Fruit fly (Drosophila melanogaster) whole organism, embryonic: ENCODE results near the gene Gem3.

Experiments used
- Adf1 ChIP-seq: fragments of 200-800 bp; sonication (Bioruptor generic); IDR thresholded peaks from 2 replicates; pipeline ENCODE4 v1.3.6; 2022; ENCODE audit warnings: missing biosample characterization, missing genetic modification characterization
- Atf3 ChIP-seq: fragments of 200-800 bp; sonication (Bioruptor generic); optimal IDR thresholded peaks from 3 replicates; lab custom pipeline; 2016; ENCODE audit warnings: missing biosample characterization, missing genetic modification characterization
- B-H1 ChIP-seq: fragments of 200-800 bp; sonication (Bioruptor generic); IDR thresholded peaks from 3 replicates; pipeline ENCODE4 v1.3.6; 2022; ENCODE audit warnings: missing biosample characterization, missing genetic modification characterization
- CG10274 ChIP-seq: fragments of 200-800 bp; sonication (Bioruptor generic); optimal IDR thresholded peaks from 3 replicates; lab custom pipeline; 2017; ENCODE audit warnings: missing biosample characterization, mild to moderate bottlenecking, missing genetic modification characterization
- CG11093 ChIP-seq: fragments of 200-800 bp; sonication (Bioruptor generic); IDR thresholded peaks from 3 replicates; pipeline ENCODE4 v1.3.6; 2022; ENCODE audit warnings: missing biosample characterization, missing genetic modification characterization
- CG12071 ChIP-seq: fragments of 200-800 bp; sonication (Bioruptor generic); optimal IDR thresholded peaks from 3 replicates; lab custom pipeline; 2018; ENCODE audit warnings: missing biosample characterization, mild to moderate bottlenecking, missing genetic modification characterization
- CG12104 ChIP-seq: fragments of 200-800 bp; sonication (Bioruptor generic); optimal IDR thresholded peaks from 3 replicates; lab custom pipeline; 2016; ENCODE audit warnings: missing biosample characterization, missing genetic modification characterization
- CG12236 ChIP-seq: fragments of 200-800 bp; sonication (Bioruptor generic); optimal IDR thresholded peaks from 2 replicates; lab custom pipeline; 2016; ENCODE audit warnings: missing biosample characterization, missing genetic modification characterization
- CG15601 ChIP-seq: fragments of 200-800 bp; sonication (Bioruptor generic); optimal IDR thresholded peaks from 3 replicates; lab custom pipeline; 2019; ENCODE audit warnings: missing biosample characterization, mild to moderate bottlenecking, missing genetic modification characterization, moderate library complexity
- CG17186 ChIP-seq: fragments of 200-800 bp; sonication (Bioruptor generic); optimal IDR thresholded peaks from 3 replicates; lab custom pipeline; 2017; ENCODE audit warnings: missing biosample characterization, missing genetic modification reagents, missing genetic modification characterization
- CG3281 ChIP-seq: fragments of 200-800 bp; sonication (Bioruptor generic); optimal IDR thresholded peaks from 3 replicates; lab custom pipeline; 2017; ENCODE audit warnings: missing biosample characterization, mild to moderate bottlenecking, missing genetic modification characterization
- CG6689 ChIP-seq: fragments of 200-800 bp; sonication (Bioruptor generic); IDR thresholded peaks from 2 replicates; pipeline ENCODE4 v1.3.6; 2022; ENCODE audit warnings: missing biosample characterization, missing genetic modification characterization
- CG7745 ChIP-seq: fragments of 200-800 bp; sonication (Bioruptor generic); optimal IDR thresholded peaks from 2 replicates; lab custom pipeline; 2018; ENCODE audit warnings: missing biosample characterization, mild to moderate bottlenecking, missing genetic modification characterization, moderate library complexity
- CG7786 ChIP-seq: fragments of 200-800 bp; sonication (Bioruptor generic); optimal IDR thresholded peaks from 2 replicates; lab custom pipeline; 2016; ENCODE audit warnings: missing biosample characterization, missing genetic modification characterization
- CG8765 ChIP-seq: fragments of 200-800 bp; sonication (Bioruptor generic); IDR thresholded peaks from 2 replicates; pipeline ENCODE4 v1.3.6; 2022; ENCODE audit warnings: missing biosample characterization, missing genetic modification characterization
- CG9727 ChIP-seq: fragments of 200-800 bp; sonication (Bioruptor generic); optimal IDR thresholded peaks from 3 replicates; lab custom pipeline; 2017; ENCODE audit warnings: missing biosample characterization, mild to moderate bottlenecking, missing genetic modification characterization
- D19B ChIP-seq: fragments of 200-800 bp; sonication (Bioruptor generic); optimal IDR thresholded peaks from 2 replicates; lab custom pipeline; 2017; ENCODE audit warnings: missing biosample characterization, mild to moderate bottlenecking, missing genetic modification characterization
- Dbx ChIP-seq: fragments of 200-800 bp; sonication (Bioruptor generic); IDR thresholded peaks from 3 replicates; pipeline ENCODE4 v1.3.6; 2022; ENCODE audit warnings: missing biosample characterization, missing genetic modification characterization
- Deaf1 ChIP-seq: fragments of 200-800 bp; optimal IDR thresholded peaks from 3 replicates; lab custom pipeline; 2019; ENCODE audit warnings: missing biosample characterization, mild to moderate bottlenecking, missing genetic modification characterization, moderate library complexity
- Fer1 ChIP-seq: fragments of 200-800 bp; sonication (Bioruptor generic); optimal IDR thresholded peaks from 2 replicates; lab custom pipeline; 2017; ENCODE audit warnings: missing biosample characterization, mild to moderate bottlenecking, missing genetic modification characterization
- Hr39 ChIP-seq: fragments of >200 bp; optimal IDR thresholded peaks from 2 replicates; lab custom pipeline; 2017
- Myb ChIP-seq: fragments of 200-800 bp; sonication (Bioruptor generic); optimal IDR thresholded peaks from 2 replicates; lab custom pipeline; 2016; ENCODE audit warnings: missing biosample characterization, missing genetic modification characterization
- NC2β ChIP-seq: fragments of 200-800 bp; sonication (Bioruptor generic); optimal IDR thresholded peaks from 2 replicates; lab custom pipeline; 2016; ENCODE audit warnings: missing biosample characterization, missing genetic modification characterization
- Scr ChIP-seq: fragments of 200-800 bp; sonication (Bioruptor generic); IDR thresholded peaks from 2 replicates; pipeline ENCODE4 v1.3.6; 2022; ENCODE audit warnings: missing biosample characterization, missing genetic modification characterization; ENCODE audit not compliant: partially characterized antibody
- Sin3A ChIP-seq: fragments of >200 bp; optimal IDR thresholded peaks from 2 replicates; lab custom pipeline; 2018
- Xrp1 ChIP-seq: fragments of 200-800 bp; sonication (Bioruptor generic); IDR thresholded peaks from 2 replicates; pipeline ENCODE4 v1.3.6; 2022; ENCODE audit warnings: missing biosample characterization, missing genetic modification characterization
- al ChIP-seq: fragments of 200-800 bp; sonication (Bioruptor generic); IDR thresholded peaks from 2 replicates; pipeline ENCODE4 v1.3.6; 2022; ENCODE audit warnings: missing biosample characterization, missing genetic modification characterization
- ap ChIP-seq: fragments of 200-800 bp; sonication (Bioruptor generic); IDR thresholded peaks from 2 replicates; pipeline ENCODE4 v1.3.6; 2022; ENCODE audit warnings: missing biosample characterization, missing genetic modification characterization
- cato ChIP-seq: fragments of 200-800 bp; sonication (Bioruptor generic); optimal IDR thresholded peaks from 2 replicates; lab custom pipeline; 2016; ENCODE audit warnings: missing biosample characterization, missing genetic modification characterization, borderline replicate concordance
- croc ChIP-seq: fragments of 200-800 bp; sonication (Bioruptor generic); conservative IDR thresholded peaks from 3 replicates; pipeline ENCODE4 v1.3.6; 2022; ENCODE audit warnings: missing biosample characterization, missing genetic modification characterization
- dati ChIP-seq: fragments of 200-800 bp; sonication (Bioruptor generic); IDR thresholded peaks from 2 replicates; pipeline ENCODE4 v1.3.6; 2022; ENCODE audit warnings: missing biosample characterization, missing genetic modification characterization
- disco-r ChIP-seq: fragments of 200-800 bp; sonication (Bioruptor generic); optimal IDR thresholded peaks from 2 replicates; lab custom pipeline; 2016; ENCODE audit warnings: missing biosample characterization, missing genetic modification characterization
- dmrt11E ChIP-seq: fragments of 200-800 bp; sonication (Bioruptor generic); optimal IDR thresholded peaks from 3 replicates; lab custom pipeline; 2018; ENCODE audit warnings: missing biosample characterization, mild to moderate bottlenecking, missing genetic modification characterization, moderate library complexity
- ewg ChIP-seq: fragments of 200-800 bp; sonication (Bioruptor generic); optimal IDR thresholded peaks from 3 replicates; lab custom pipeline; 2017; ENCODE audit warnings: mild to moderate bottlenecking, missing biosample characterization, missing genetic modification reagents, missing genetic modification characterization
- fru ChIP-seq: fragments of >200 bp; optimal IDR thresholded peaks from 2 replicates; lab custom pipeline; 2017
- gcm ChIP-seq: fragments of 200-800 bp; sonication (Bioruptor generic); optimal IDR thresholded peaks from 2 replicates; lab custom pipeline; 2019; ENCODE audit warnings: missing biosample characterization, mild to moderate bottlenecking, missing genetic modification characterization, moderate library complexity
- grn ChIP-seq: fragments of 200-800 bp; sonication (Bioruptor generic); optimal IDR thresholded peaks from 3 replicates; lab custom pipeline; 2017; ENCODE audit warnings: missing biosample characterization, missing genetic modification characterization
- gsb-n ChIP-seq: fragments of 200-800 bp; sonication (Bioruptor generic); optimal IDR thresholded peaks from 3 replicates; lab custom pipeline; 2018; ENCODE audit warnings: missing biosample characterization, mild to moderate bottlenecking, missing genetic modification characterization
- hkb ChIP-seq, 2 experiments: fragments of 200-800 bp in 1 of 2; fragments of >200 bp in 1 of 2; sonication (Bioruptor generic) in 1 of 2; IDR thresholded peaks in 1 of 2; optimal IDR thresholded peaks in 1 of 2; 2 replicates each; pipeline versions ENCODE4 v1.3.6 to Lab custom; 2017 to 2022; ENCODE audit warnings: missing biosample characterization in 1 of 2, missing genetic modification characterization in 1 of 2
- jing ChIP-seq: fragments of 200-800 bp; sonication (Bioruptor generic); optimal IDR thresholded peaks from 2 replicates; lab custom pipeline; 2018; ENCODE audit warnings: missing biosample characterization, mild to moderate bottlenecking, missing genetic modification characterization
- kay ChIP-seq: fragments of 200-800 bp; sonication (Bioruptor generic); optimal IDR thresholded peaks from 2 replicates; lab custom pipeline; 2016; ENCODE audit warnings: missing biosample characterization, missing genetic modification characterization
- mirr ChIP-seq: fragments of 200-800 bp; sonication (Bioruptor generic); optimal IDR thresholded peaks from 3 replicates; lab custom pipeline; 2018; ENCODE audit warnings: missing biosample characterization, mild to moderate bottlenecking, missing genetic modification characterization
- nerfin-1 ChIP-seq: fragments of 200-800 bp; sonication (Bioruptor generic); optimal IDR thresholded peaks from 3 replicates; lab custom pipeline; 2019; ENCODE audit warnings: missing biosample characterization, mild to moderate bottlenecking, missing genetic modification characterization, moderate library complexity
- pum ChIP-seq: fragments of 200-800 bp; sonication (Bioruptor generic); optimal IDR thresholded peaks from 2 replicates; lab custom pipeline; 2016; ENCODE audit warnings: missing biosample characterization, missing genetic modification characterization
- rib ChIP-seq: fragments of 200-800 bp; sonication (Bioruptor generic); IDR thresholded peaks from 2 replicates; pipeline ENCODE4 v1.3.6; 2022; ENCODE audit warnings: missing biosample characterization, missing genetic modification characterization
- sd ChIP-seq: fragments of 200-800 bp; sonication (Bioruptor generic); optimal IDR thresholded peaks from 3 replicates; lab custom pipeline; 2018; ENCODE audit warnings: missing biosample characterization, mild to moderate bottlenecking, missing genetic modification characterization, moderate library complexity
- so ChIP-seq: fragments of 200-800 bp; sonication (Bioruptor generic); IDR thresholded peaks from 3 replicates; pipeline ENCODE4 v1.3.6; 2022; ENCODE audit warnings: missing biosample characterization, missing genetic modification characterization
- tll ChIP-seq, 2 experiments: fragments of 200-800 bp in 1 of 2; fragments of >200 bp in 1 of 2; sonication (Bioruptor generic) in 1 of 2; optimal IDR thresholded peaks; 2 replicates each; lab custom pipeline; 2017 to 2019; ENCODE audit warnings: missing biosample characterization in 2 of 2, missing genetic modification characterization in 2 of 2, mild to moderate bottlenecking in 1 of 2, moderate library complexity in 1 of 2
- tna ChIP-seq: fragments of 200-800 bp; sonication (Bioruptor generic); IDR thresholded peaks from 2 replicates; pipeline ENCODE4 v1.3.6; 2022; ENCODE audit warnings: missing biosample characterization, missing genetic modification characterization; ENCODE audit not compliant: partially characterized antibody
- unc-4 ChIP-seq: fragments of 200-800 bp; sonication (Bioruptor generic); IDR thresholded peaks from 2 replicates; pipeline ENCODE4 v1.3.6; 2022; ENCODE audit warnings: missing biosample characterization, missing genetic modification characterization; ENCODE audit not compliant: partially characterized antibody
- wek ChIP-seq: fragments of 200-800 bp; sonication (Bioruptor generic); optimal IDR thresholded peaks from 3 replicates; lab custom pipeline; 2018; ENCODE audit warnings: missing biosample characterization, mild to moderate bottlenecking, missing genetic modification characterization, moderate library complexity
- zen2 ChIP-seq: fragments of 200-800 bp; sonication (Bioruptor generic); IDR thresholded peaks from 3 replicates; pipeline ENCODE4 v1.3.6; 2022; ENCODE audit warnings: missing biosample characterization, missing genetic modification characterization; ENCODE audit not compliant: partially characterized antibody

Gene Gem3

DNA sequence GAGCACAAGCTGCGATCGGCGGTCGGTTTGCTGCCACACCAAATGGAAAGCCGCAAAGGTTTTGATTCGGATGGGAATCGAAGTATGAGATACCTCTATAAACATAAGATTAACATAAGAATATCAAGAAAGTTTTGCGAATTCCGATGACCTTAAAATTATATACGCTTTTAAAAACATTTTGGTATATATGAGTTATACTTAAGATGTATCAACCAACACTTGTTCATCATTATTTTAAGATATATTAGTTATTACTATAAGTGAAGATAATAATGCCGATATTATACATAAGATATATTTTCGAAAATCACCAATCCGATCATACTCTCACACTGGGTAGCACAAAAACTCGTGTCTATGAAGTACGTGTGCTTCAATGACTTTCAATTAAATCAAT, 34.2 kb downstream of the Gem3 start (continued):
- TF ChIP-seq zen2 (GFP tag; lab: Robert Waterston, UW) (no peak), dmrt11E (no peak), CG12236 (GFP tag; lab: Kevin White, UChicago) (no peak), gsb-n (tag; lab: Kevin White, UChicago) (no peak), hkb (optimal IDR thresholded peaks at IDR 0.05; lab: Kevin White, UChicago) (no peak), hkb (GFP tag; IDR thresholded peaks at IDR 0.05; lab: Robert Waterston, UW) (no peak), Myb (GFP tag; lab: Kevin White, UChicago) (no peak), wek (GFP tag; lab: Kevin White, UChicago) (no peak), Scr (GFP tag; lab: Robert Waterston, UW) (no peak), CG12071 (no peak), CG3281 (GFP tag; lab: Kevin White, UChicago) (no peak), gcm (GFP tag; lab: Kevin White, UChicago) (no peak), Hr39 (lab: Kevin White, UChicago) (no peak), Sin3A (lab: Kevin White, UChicago) (no peak), tll (GFP tag; optimal IDR thresholded peaks at IDR 0.05; lab: Kevin White, UChicago) (no peak), Dbx (GFP tag; lab: Robert Waterston, UW) (no peak), CG7786 (no peak), Fer1 (GFP tag; lab: Kevin White, UChicago) (no peak), sd (tag; lab: Kevin White, UChicago) (no peak), cato (no peak), Adf1 (GFP tag; lab: Robert Waterston, UW) (no peak), B-H1 (no peak), rib (no peak), fru (lab: Kevin White, UChicago) (no peak), Deaf1 (tag; lab: Kevin White, UChicago) (no peak), jing (peak; percentile 7), disco-r (GFP tag; lab: Kevin White, UChicago) (no peak), mirr (no peak), CG9727 (GFP tag; lab: Kevin White, UChicago) (no peak), nerfin-1 (tag; lab: Kevin White, UChicago) (no peak), pum (GFP tag; lab: Kevin White, UChicago) (no peak), so (GFP tag; lab: Robert Waterston, UW) (no peak; the same call in 2 of the 3 replicates), CG6689 (GFP tag; lab: Robert Waterston, UW) (peak; percentile 49), D19B (peak; percentile 24), grn (no peak), CG17186 (GFP tag; lab: Kevin White, UChicago) (no peak), Xrp1 (GFP tag; lab: Robert Waterston, UW) (no peak), Atf3 (no peak), CG11093 (GFP tag; lab: Robert Waterston, UW) (no peak), CG10274 (GFP tag; lab: Kevin White, UChicago) (no peak), CG12104 (GFP tag; lab: Kevin White, UChicago) (no peak), kay (GFP tag; lab: Kevin White, UChicago) (no peak), NC2β (GFP tag; lab: Kevin White, UChicago) (no peak), unc-4 (GFP tag; lab: Robert Waterston, UW) (no peak), CG8765 (GFP tag; lab: Robert Waterston, UW) (no peak), croc (GFP tag; lab: Robert Waterston, UW) (peak; percentile 43; the same call in 2 of the 3 replicates), dati (no peak), CG15601 (tag; lab: Kevin White, UChicago) (peak; percentile 29), ewg (GFP tag; lab: Kevin White, UChicago) (peak; percentile 42), CG7745 (tag; lab: Kevin White, UChicago) (no peak), ap (no peak), tna (GFP tag; lab: Robert Waterston, UW) (no peak), al (GFP tag; lab: Robert Waterston, UW) (no peak)
